In genomic region chr2L:6031838-6032237, dm6 we compare ENCODE assay signal across 4 fruit fly cellular contexts.
TF ChIP-seq lines count a peak whose summit lies in the region.

No protein-coding gene starts in this region.

- no peak for TF ChIP-seq CTCF in whole organism, embryonic (GFP tag; optimal IDR thresholded peaks at IDR 0.05; lab: Kevin White, UChicago)

TF ChIP-seq in whole organism, embryonic, 481 proteins besides CTCF, POLR2A, EP300 and RAD21:
- TF ChIP-seq mam (GFP tag; optimal IDR thresholded peaks at IDR 0.05; lab: Kevin White, UChicago) (no peak), CG3847 (GFP tag; IDR thresholded peaks at IDR 0.05; lab: Robert Waterston, UW) (no peak), Drgx (GFP tag; IDR thresholded peaks at IDR 0.05; lab: Robert Waterston, UW) (peak; percentile 45; the same call in 1 of the 2 replicates), sens (GFP tag; lab: Kevin White, UChicago) (peak; percentile 42), D19A (tag; optimal IDR thresholded peaks at IDR 0.05; lab: Kevin White, UChicago) (peak; percentile 67), Med (GFP tag; lab: Kevin White, UChicago) (peak; percentile 3), CG2875 (GFP tag; optimal IDR thresholded peaks at IDR 0.05; lab: Kevin White, UChicago) (no peak), prd (optimal IDR thresholded peaks at IDR 0.05; lab: Kevin White, UChicago) (no peak), prd (GFP tag; IDR thresholded peaks at IDR 0.05; lab: Robert Waterston, UW) (0 out of 3 replicates have a peak, but pooled peaks have one; percentile 15), row (GFP tag; IDR thresholded peaks at IDR 0.05; lab: Robert Waterston, UW) (peak; percentile 34; the same call in 2 of the 3 replicates), Scr (GFP tag; IDR thresholded peaks at IDR 0.05; lab: Robert Waterston, UW; ENCODE audit: partially characterized antibody) (no peak), yki (optimal IDR thresholded peaks at IDR 0.05; lab: Kevin White, UChicago) (no peak), exex (tag; optimal IDR thresholded peaks at IDR 0.05; lab: Kevin White, UChicago) (no peak)

TF ChIP-seq in whole organism, prepupa, 60 proteins besides CTCF, POLR2A, EP300 and RAD21 (continues in another document):
- TF ChIP-seq fd59A (GFP tag; optimal IDR thresholded peaks at IDR 0.05; lab: Kevin White, UChicago) (peak; percentile 10), svp (GFP tag; lab: Kevin White, UChicago) (peak; percentile 91), CG6792 (GFP tag; optimal IDR thresholded peaks at IDR 0.05; lab: Kevin White, UChicago) (peak; percentile 23), esn (GFP tag; optimal IDR thresholded peaks at IDR 0.05; lab: Kevin White, UChicago) (peak; percentile 45), CG31627 (GFP tag; optimal IDR thresholded peaks at IDR 0.05; lab: Kevin White, UChicago) (peak; percentile 44), lz (GFP tag; optimal IDR thresholded peaks at IDR 0.05; lab: Kevin White, UChicago) (peak; percentile 40), Eip75B (GFP tag; optimal IDR thresholded peaks at IDR 0.05; lab: Kevin White, UChicago) (peak; percentile 48), dac (GFP tag; optimal IDR thresholded peaks at IDR 0.05; lab: Kevin White, UChicago) (no peak), Lpt (GFP tag; optimal IDR thresholded peaks at IDR 0.05; lab: Kevin White, UChicago) (no peak), CG9139 (GFP tag; optimal IDR thresholded peaks at IDR 0.05; lab: Kevin White, UChicago) (peak; percentile 9), CG6163 (GFP tag; IDR thresholded peaks at IDR 0.05; lab: Robert Waterston, UW) (peak; percentile 73), Eip93F (GFP tag; optimal IDR thresholded peaks at IDR 0.05; lab: Kevin White, UChicago) (no peak), Gug (GFP tag; IDR thresholded peaks at IDR 0.05; lab: Robert Waterston, UW) (peak; percentile 13; the same call in 1 of the 2 replicates), Ets96B (tag; optimal IDR thresholded peaks at IDR 0.05; lab: Kevin White, UChicago) (peak; percentile 59), Ets21C (GFP tag; optimal IDR thresholded peaks at IDR 0.05; lab: Kevin White, UChicago) (no peak), CG11762 (GFP tag; optimal IDR thresholded peaks at IDR 0.05; lab: Kevin White, UChicago; ENCODE audit: insufficient read depth) (no peak), Sox102F (GFP tag; optimal IDR thresholded peaks at IDR 0.05; lab: Kevin White, UChicago) (no peak), CG11294 (GFP tag; IDR thresholded peaks at IDR 0.05; lab: Robert Waterston, UW) (0 out of 2 replicates have a peak, but pooled peaks have one; percentile 7), Eip78C (GFP tag; lab: Kevin White, UChicago) (peak; percentile 86), vri (GFP tag; optimal IDR thresholded peaks at IDR 0.05; lab: Kevin White, UChicago) (no peak), CG11902 (GFP tag; optimal IDR thresholded peaks at IDR 0.05; lab: Kevin White, UChicago) (peak; percentile 8), CG10631 (GFP tag; optimal IDR thresholded peaks at IDR 0.05; lab: Kevin White, UChicago) (no peak), eg (GFP tag; IDR thresholded peaks at IDR 0.05; lab: Robert Waterston, UW) (peak; percentile 59; the same call in 2 of the 3 replicates), Met (GFP tag; optimal IDR thresholded peaks at IDR 0.05; lab: Kevin White, UChicago) (no peak), CG6854 (GFP tag; optimal IDR thresholded peaks at IDR 0.05; lab: Kevin White, UChicago) (no peak), CG32006 (GFP tag; optimal IDR thresholded peaks at IDR 0.05; lab: Kevin White, UChicago) (peak; percentile 49), CG10669 (GFP tag; optimal IDR thresholded peaks at IDR 0.05; lab: Kevin White, UChicago) (no peak)

TF ChIP-seq in whole organism, pupa, 21 proteins besides CTCF, POLR2A, EP300 and RAD21:
- no peak for TF ChIP-seq Pif1A (GFP tag; optimal IDR thresholded peaks at IDR 0.05; lab: Kevin White, UChicago)
- TF ChIP-seq CG17806 (tag; optimal IDR thresholded peaks at IDR 0.05; lab: Kevin White, UChicago), result peak; percentile 44
- no peak for TF ChIP-seq CG14655 (GFP tag; optimal IDR thresholded peaks at IDR 0.05; lab: Kevin White, UChicago)
- TF ChIP-seq Pif1B (GFP tag; optimal IDR thresholded peaks at IDR 0.05; lab: Kevin White, UChicago), result no peak
- TF ChIP-seq CG32121 (GFP tag; IDR thresholded peaks at IDR 0.05; lab: Robert Waterston, UW), result no peak
- peak; percentile 29 for TF ChIP-seq CG9948 (tag; optimal IDR thresholded peaks at IDR 0.05; lab: Kevin White, UChicago)
- TF ChIP-seq Snoo (tag; optimal IDR thresholded peaks at IDR 0.05; lab: Kevin White, UChicago), result no peak
- TF ChIP-seq CG34367 (tag; optimal IDR thresholded peaks at IDR 0.05; lab: Kevin White, UChicago), result peak; percentile 45
- peak; percentile 40 for TF ChIP-seq EcR (GFP tag; optimal IDR thresholded peaks at IDR 0.05; lab: Kevin White, UChicago)
- peak; percentile 60; the same call in 1 of the 3 replicates for TF ChIP-seq CG4496 (GFP tag; IDR thresholded peaks at IDR 0.05; lab: Robert Waterston, UW)
- peak; percentile 69 for TF ChIP-seq Ets98B (GFP tag; IDR thresholded peaks at IDR 0.05; lab: Robert Waterston, UW)
- TF ChIP-seq CG13204 (GFP tag; optimal IDR thresholded peaks at IDR 0.05; lab: Kevin White, UChicago), result no peak
- TF ChIP-seq CG8159 (tag; optimal IDR thresholded peaks at IDR 0.05; lab: Kevin White, UChicago), result peak; percentile 69
- no peak for TF ChIP-seq rn (GFP tag; IDR thresholded peaks at IDR 0.05; lab: Robert Waterston, UW)
- TF ChIP-seq CG12605 (GFP tag; IDR thresholded peaks at IDR 0.05; lab: Robert Waterston, UW), result no peak
- TF ChIP-seq D1 (tag; optimal IDR thresholded peaks at IDR 0.05; lab: Kevin White, UChicago), result no peak
- peak; percentile 56 for TF ChIP-seq CG15710 (tag; optimal IDR thresholded peaks at IDR 0.05; lab: Kevin White, UChicago)
- TF ChIP-seq gl (tag; optimal IDR thresholded peaks at IDR 0.05; lab: Kevin White, UChicago), result no peak
- TF ChIP-seq CG10348 (GFP tag; IDR thresholded peaks at IDR 0.05; lab: Robert Waterston, UW), result no peak
- peak; percentile 28; the same call in 1 of the 3 replicates for TF ChIP-seq fd96Ca (GFP tag; IDR thresholded peaks at IDR 0.05; lab: Robert Waterston, UW)
- no peak for TF ChIP-seq CG8301 (tag; optimal IDR thresholded peaks at IDR 0.05; lab: Kevin White, UChicago)

TF ChIP-seq in whole organism, wandering third instar larva, 38 proteins besides CTCF, POLR2A, EP300 and RAD21:
- TF ChIP-seq h (GFP tag; optimal IDR thresholded peaks at IDR 0.05; lab: Kevin White, UChicago) (peak; percentile 20), HLH106 (tag; optimal IDR thresholded peaks at IDR 0.05; lab: Kevin White, UChicago) (peak; percentile 37), OdsH (GFP tag; optimal IDR thresholded peaks at IDR 0.05; lab: Kevin White, UChicago) (no peak)
TF ChIP-seq in whole organism, wandering third instar larva: peak in this region for 2.

Comparison
In these comparisons a context has a peak if more than half of its experiments do, and no peak if none do; other contexts are left out.
1. Of the 7 proteins assayed by ChIP-seq in both whole organism, embryonic and whole organism, prepupa: peak only in whole organism, embryonic: none; only in whole organism, prepupa: Gug and Hr39; in both: none; in neither: 5.